Worm (Caenorhabditis elegans) whole organism, late embryonic: ENCODE data around the gene him-17.

Experiments
- C08G9.2 ChIP-seq: sonication (generic microtip); optimal IDR thresholded peaks from 2 replicates; lab custom pipeline; 2016; ENCODE audit warnings: mild to moderate bottlenecking, missing genetic modification characterization, moderate library complexity, missing compliant biosample characterization
- C38D4.7 ChIP-seq: fragments of 200-800 bp; sonication (Bioruptor generic); optimal IDR thresholded peaks from 2 replicates; lab custom pipeline; 2018; ENCODE audit warnings: mild to moderate bottlenecking, missing genetic modification characterization, moderate library complexity, missing compliant biosample characterization
- K09A11.1 ChIP-seq: sonication (generic microtip); optimal IDR thresholded peaks from 2 replicates; lab custom pipeline; 2017; ENCODE audit warnings: antibody characterized with exemption, mild to moderate bottlenecking, missing genetic modification characterization, missing compliant biosample characterization; ENCODE audit not compliant: insufficient read depth
- Y22D7AL.16 ChIP-seq: sonication (generic microtip); optimal IDR thresholded peaks from 2 replicates; lab custom pipeline; 2016; ENCODE audit warnings: missing genetic modification characterization, missing compliant biosample characterization
- ceh-18 ChIP-seq: sonication (generic microtip); optimal IDR thresholded peaks from 2 replicates; lab custom pipeline; 2016; ENCODE audit warnings: missing genetic modification characterization, missing compliant biosample characterization
- ceh-22 ChIP-seq: sonication (generic microtip); optimal IDR thresholded peaks from 2 replicates; lab custom pipeline; 2017; ENCODE audit warnings: missing biosample characterization, missing genetic modification characterization
- ceh-31 ChIP-seq: sonication (generic microtip); optimal IDR thresholded peaks from 2 replicates; lab custom pipeline; 2016; ENCODE audit warnings: missing genetic modification characterization, missing compliant biosample characterization
- ceh-45 ChIP-seq: fragments of 200-800 bp; sonication (Bioruptor generic); IDR thresholded peaks from 2 replicates; pipeline ENCODE4 v1.3.6; 2022; ENCODE audit warnings: missing genetic modification reagents, missing genetic modification characterization, missing compliant biosample characterization
- ceh-48 ChIP-seq: sonication (generic microtip); optimal IDR thresholded peaks from 2 replicates; lab custom pipeline; 2016; ENCODE audit warnings: missing genetic modification characterization, inconsistent platforms, missing compliant biosample characterization
- ceh-6 ChIP-seq: fragments of 200-800 bp; sonication (Bioruptor generic); optimal IDR thresholded peaks from 2 replicates; lab custom pipeline; 2018; ENCODE audit warnings: mild to moderate bottlenecking, missing genetic modification characterization, missing compliant biosample characterization
- ceh-9 ChIP-seq: sonication (generic microtip); optimal IDR thresholded peaks from 2 replicates; lab custom pipeline; 2016; ENCODE audit warnings: mild to moderate bottlenecking, missing genetic modification characterization, inconsistent platforms, missing compliant biosample characterization
- elt-2 ChIP-seq: sonication (generic microtip); optimal IDR thresholded peaks from 2 replicates; lab custom pipeline; 2016; ENCODE audit warnings: missing genetic modification reagents, missing genetic modification characterization, missing compliant biosample characterization
- fax-1 ChIP-seq: sonication (generic microtip); optimal IDR thresholded peaks from 2 replicates; lab custom pipeline; 2016; ENCODE audit warnings: missing genotype, missing genetic modification characterization, missing compliant biosample characterization
- fkh-10 ChIP-seq: fragments of 150-350 bp; optimal IDR thresholded peaks from 2 replicates; lab custom pipeline; 2014; ENCODE audit warnings: missing biosample characterization, missing genetic modification reagents, missing genetic modification characterization
- hlh-13 ChIP-seq: fragments of 200-800 bp; sonication (Bioruptor generic); optimal IDR thresholded peaks from 2 replicates; lab custom pipeline; 2018; ENCODE audit warnings: mild to moderate bottlenecking, missing genetic modification characterization, missing compliant biosample characterization
- hlh-15 ChIP-seq: sonication (generic microtip); optimal IDR thresholded peaks from 2 replicates; lab custom pipeline; 2016; ENCODE audit warnings: missing genetic modification characterization, missing compliant biosample characterization
- hlh-30 ChIP-seq: sonication (generic microtip); optimal IDR thresholded peaks from 2 replicates; lab custom pipeline; 2017; ENCODE audit warnings: antibody characterized with exemption, missing genetic modification characterization, missing compliant biosample characterization; ENCODE audit not compliant: insufficient read depth
- lim-6 ChIP-seq: sonication (generic microtip); optimal IDR thresholded peaks from 2 replicates; lab custom pipeline; 2016; ENCODE audit warnings: missing genetic modification characterization, missing compliant biosample characterization
- lin-11 ChIP-seq: fragments of 200-800 bp; sonication (Bioruptor generic); optimal IDR thresholded peaks from 2 replicates; lab custom pipeline; 2018; ENCODE audit warnings: mild to moderate bottlenecking, missing genetic modification characterization, missing compliant biosample characterization
- madf-2 ChIP-seq: sonication (generic microtip); optimal IDR thresholded peaks from 2 replicates; lab custom pipeline; 2017; ENCODE audit warnings: missing genetic modification characterization, missing compliant biosample characterization
- mec-3 ChIP-seq: sonication (generic microtip); optimal IDR thresholded peaks from 2 replicates; lab custom pipeline; 2016; ENCODE audit warnings: borderline replicate concordance, missing genetic modification characterization, missing compliant biosample characterization
- nfya-1 ChIP-seq: sonication (generic microtip); optimal IDR thresholded peaks from 2 replicates; lab custom pipeline; 2017; ENCODE audit warnings: missing genetic modification characterization, mild to moderate bottlenecking, missing compliant biosample characterization, antibody characterized with exemption, moderate library complexity
- nhr-11 ChIP-seq: fragments of 150-350 bp; optimal IDR thresholded peaks from 2 replicates; lab custom pipeline; 2014; ENCODE audit warnings: missing biosample characterization, missing genetic modification characterization
- pag-3 ChIP-seq: sonication (generic microtip); optimal IDR thresholded peaks from 2 replicates; lab custom pipeline; 2016; ENCODE audit warnings: missing compliant biosample characterization, missing genetic modification characterization, borderline replicate concordance
- pat-9 ChIP-seq: fragments of 200-800 bp; sonication (Bioruptor generic); optimal IDR thresholded peaks from 2 replicates; lab custom pipeline; 2018; ENCODE audit warnings: mild to moderate bottlenecking, missing genetic modification characterization, moderate library complexity, missing compliant biosample characterization
- pax-1 ChIP-seq: fragments of 150-350 bp; optimal IDR thresholded peaks from 2 replicates; lab custom pipeline; 2014; ENCODE audit warnings: missing biosample characterization, missing genetic modification characterization
- pha-4 ChIP-seq: fragments of 150-350 bp; optimal IDR thresholded peaks from 2 replicates; lab custom pipeline; 2018; ENCODE audit warnings: missing biosample characterization, missing genetic modification reagents, missing genetic modification characterization
- pros-1 ChIP-seq: fragments of 150-350 bp; optimal IDR thresholded peaks from 2 replicates; lab custom pipeline; 2014; ENCODE audit warnings: missing biosample characterization, missing genetic modification reagents, missing genetic modification characterization
- ref-2 ChIP-seq: sonication (generic microtip); optimal IDR thresholded peaks from 2 replicates; lab custom pipeline; 2016; ENCODE audit warnings: missing genetic modification characterization, missing compliant biosample characterization
- sdc-2 ChIP-seq: sonication (generic microtip); optimal IDR thresholded peaks from 2 replicates; lab custom pipeline; 2016; ENCODE audit warnings: missing genotype, missing genetic modification characterization, missing compliant biosample characterization
- syd-9 ChIP-seq: sonication (generic microtip); optimal IDR thresholded peaks from 2 replicates; lab custom pipeline; 2016; ENCODE audit warnings: mild to moderate bottlenecking, missing genetic modification characterization, moderate library complexity, missing compliant biosample characterization
- tbx-2 ChIP-seq: sonication (generic microtip); optimal IDR thresholded peaks from 2 replicates; lab custom pipeline; 2016; ENCODE audit warnings: missing genetic modification characterization, missing compliant biosample characterization
- unc-55 ChIP-seq: sonication (generic microtip); optimal IDR thresholded peaks from 2 replicates; lab custom pipeline; 2017; ENCODE audit warnings: missing biosample characterization, missing genetic modification reagents, missing genetic modification characterization
- zip-5 ChIP-seq: sonication (generic microtip); optimal IDR thresholded peaks from 2 replicates; lab custom pipeline; 2016; ENCODE audit warnings: missing genetic modification characterization, missing compliant biosample characterization
- ztf-16 ChIP-seq: sonication (generic microtip); optimal IDR thresholded peaks from 2 replicates; lab custom pipeline; 2017; ENCODE audit warnings: missing genetic modification characterization, missing compliant biosample characterization

The him-17 gene

ce11 chrV:13181450-13181849, 4.9 kb downstream of the him-17 start:
- no peak for TF ChIP-seq C38D4.7 (GFP tag; lab: Kevin White, UChicago)
- TF ChIP-seq lin-11 (tag; lab: Kevin White, UChicago) = no peak
- no peak for TF ChIP-seq ceh-9
- no peak for TF ChIP-seq ceh-18 (tag; lab: Kevin White, UChicago)
- no peak for TF ChIP-seq ceh-31
- no peak for TF ChIP-seq nfya-1

ce11 chrV:13184137-13184536, 7.6 kb downstream of the him-17 start, which contains the start of gene T09E8.4:
T09E8.4 (minus strand) TSS chrV:13184237.
- TF ChIP-seq pax-1 (tag; lab: Kevin White, UChicago) (no peak), pag-3 (tag; lab: Kevin White, UChicago) (no peak), ceh-45 (GFP tag; lab: Robert Waterston, UW) (no peak), elt-2 (tag; lab: Kevin White, UChicago) (no peak), ceh-9 (no peak), zip-5 (tag; lab: Kevin White, UChicago) (no peak), syd-9 (tag; lab: Kevin White, UChicago) (no peak), pha-4 (tag; lab: Kevin White, UChicago) (no peak), C08G9.2 (tag; lab: Kevin White, UChicago) (no peak), lin-11 (tag; lab: Kevin White, UChicago) (no peak), unc-55 (GFP tag; lab: Kevin White, UChicago) (no peak), lim-6 (no peak), fax-1 (tag; lab: Kevin White, UChicago) (no peak), K09A11.1 (no peak), ztf-16 (no peak), hlh-13 (GFP tag; lab: Kevin White, UChicago) (no peak), mec-3 (tag; lab: Kevin White, UChicago) (no peak)
- TF ChIP-seq, all 69 proteins: peak for 0

ce11 chrV:13185384-13185783, 8.9 kb downstream of the him-17 start, which contains the start of gene sri-6:
sri-6 (plus strand) TSS chrV:13185684.
- TF ChIP-seq syd-9 (tag; lab: Kevin White, UChicago) = no peak
- TF ChIP-seq sdc-2 (tag; lab: Kevin White, UChicago) = no peak
- no peak for TF ChIP-seq K09A11.1
- no peak for TF ChIP-seq unc-55 (GFP tag; lab: Kevin White, UChicago)
- TF ChIP-seq Y22D7AL.16 = no peak
- TF ChIP-seq madf-2 (tag; lab: Kevin White, UChicago) = no peak
- no peak for TF ChIP-seq fkh-10 (GFP tag; lab: Kevin White, UChicago)
- TF ChIP-seq hlh-15 (tag; lab: Kevin White, UChicago) = no peak
- TF ChIP-seq zip-5 (tag; lab: Kevin White, UChicago) = no peak
- no peak for TF ChIP-seq hlh-30 (tag; lab: Kevin White, UChicago)
- no peak for TF ChIP-seq tbx-2
- no peak for TF ChIP-seq pat-9 (tag; lab: Kevin White, UChicago)
- TF ChIP-seq ceh-22 (tag; lab: Kevin White, UChicago) = no peak
- no peak for TF ChIP-seq ceh-45 (GFP tag; lab: Robert Waterston, UW)
- no peak for TF ChIP-seq ref-2 (tag; lab: Kevin White, UChicago)
- TF ChIP-seq pag-3 (tag; lab: Kevin White, UChicago) = no peak
- TF ChIP-seq pax-1 (tag; lab: Kevin White, UChicago) = no peak
- no peak for TF ChIP-seq pros-1 (tag; lab: Kevin White, UChicago)

ce11 chrV:13193488-13194042, 17.1 kb downstream of the him-17 start, which contains the start of gene sun-1:
sun-1 (minus strand) TSS chrV:13193538.
- TF ChIP-seq nfya-1 = no peak
- TF ChIP-seq madf-2 (tag; lab: Kevin White, UChicago) = no peak
- no peak for TF ChIP-seq unc-55 (GFP tag; lab: Kevin White, UChicago)
- TF ChIP-seq, all 69 proteins: peak for 0

ce11 chrV:13195548-13195947, 19.0 kb downstream of the him-17 start, which contains the start of gene F57B1.1:
F57B1.1 (minus strand) TSS chrV:13195648.
- TF ChIP-seq nhr-11 (tag; lab: Kevin White, UChicago) (no peak), ceh-22 (tag; lab: Kevin White, UChicago) (no peak), ceh-48 (tag; lab: Kevin White, UChicago) (no peak), ceh-31 (no peak), nfya-1 (no peak), mec-3 (tag; lab: Kevin White, UChicago) (no peak), ceh-6 (GFP tag; lab: Kevin White, UChicago) (no peak), unc-55 (GFP tag; lab: Kevin White, UChicago) (no peak), K09A11.1 (no peak)
